Worm (Caenorhabditis elegans): ENCODE measurements around the gene atf-4.

atf-4 gene

ce11 chrX:14813398-14813797, 2.8 kb upstream of the atf-4 start:
- no peak for TF ChIP-seq unc-62 (GFP tag; optimal IDR thresholded peaks at IDR 0.05)

- TF ChIP-seq unc-62 (GFP tag; optimal IDR thresholded peaks at IDR 0.05): no peak
Observed at ce11 chrX:14812061-14812460, 1.5 kb upstream of the atf-4 start, which contains the start of gene T04C10.3. TSS of gene T04C10.3 (plus strand) at chrX:14812361.

- TF ChIP-seq unc-62 (GFP tag; optimal IDR thresholded peaks at IDR 0.05): no peak
Observed at ce11 chrX:14809905-14810304, 705 bp downstream of the atf-4 start.

- TF ChIP-seq unc-62 (GFP tag; optimal IDR thresholded peaks at IDR 0.05): no peak
Observed at ce11 chrX:14808796-14809195, 1.8 kb downstream of the atf-4 start.

- no peak for TF ChIP-seq unc-62 (GFP tag; optimal IDR thresholded peaks at IDR 0.05)
Observed at ce11 chrX:14806936-14807335, 3.7 kb downstream of the atf-4 start, which contains the start of gene F42D1.4. TSS of gene F42D1.4 (plus strand) at chrX:14807236.

- TF ChIP-seq unc-62 (GFP tag; optimal IDR thresholded peaks at IDR 0.05): no peak
Observed at ce11 chrX:14805746-14806145, 4.9 kb downstream of the atf-4 start.

ce11 chrX:14804706-14805105, 5.9 kb downstream of the atf-4 start:
- TF ChIP-seq unc-62 (GFP tag; optimal IDR thresholded peaks at IDR 0.05): no peak

ce11 chrX:14797405-14797804, 13.2 kb downstream of the atf-4 start:
- TF ChIP-seq unc-62 (GFP tag; optimal IDR thresholded peaks at IDR 0.05): no peak

ce11 chrX:14794170-14794569, 16.4 kb downstream of the atf-4 start:
- TF ChIP-seq unc-62 (GFP tag; optimal IDR thresholded peaks at IDR 0.05): no peak

- no peak for TF ChIP-seq unc-62 (GFP tag; optimal IDR thresholded peaks at IDR 0.05)
Observed at ce11 chrX:14793198-14793747, 17.3 kb downstream of the atf-4 start, which contains the start of gene sprr-2. TSS of gene sprr-2 (plus strand) at chrX:14793445.

ce11 chrX:14792315-14793197, 18.1 kb downstream of the atf-4 start:
- no peak for TF ChIP-seq unc-62 (GFP tag; optimal IDR thresholded peaks at IDR 0.05)

ce11 chrX:14791195-14791739, 19.3 kb downstream of the atf-4 start:
- TF ChIP-seq unc-62 (GFP tag; optimal IDR thresholded peaks at IDR 0.05): no peak

ce11 chrX:14790320-14791048, 20.1 kb downstream of the atf-4 start, which contains the start of gene tatn-1:
TSS of gene tatn-1 (plus strand) at chrX:14791008.
- TF ChIP-seq unc-62 (GFP tag; optimal IDR thresholded peaks at IDR 0.05): no peak

- no peak for TF ChIP-seq unc-62 (GFP tag; optimal IDR thresholded peaks at IDR 0.05)
Observed at ce11 chrX:14787557-14787932, 23.1 kb downstream of the atf-4 start.

ce11 chrX:14786821-14787556, 23.6 kb downstream of the atf-4 start:
- no peak for TF ChIP-seq unc-62 (GFP tag; optimal IDR thresholded peaks at IDR 0.05)

Data from whole organism, dauer.